Fruit fly (Drosophila melanogaster): ENCODE data around the gene Odj.

Gene Odj

DNA sequence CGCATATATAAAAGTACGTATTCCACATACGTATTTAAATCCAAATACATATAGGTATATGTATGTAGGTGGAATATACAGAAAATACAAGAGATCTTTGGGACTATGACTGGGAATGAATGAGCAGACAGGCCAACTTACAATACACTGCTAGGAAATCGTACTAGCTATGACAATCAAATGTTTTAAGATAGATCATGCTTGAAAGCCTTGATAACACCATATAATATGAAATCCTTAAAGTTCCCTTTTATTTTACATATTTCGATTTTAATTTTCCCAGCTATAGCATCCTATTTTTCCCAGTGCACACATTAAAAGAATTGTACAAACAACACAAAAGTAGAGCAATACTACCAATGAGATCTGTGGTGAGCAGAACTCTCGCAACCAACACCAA is 27.7 kb downstream of the Odj start (continued):
- TF ChIP-seq corto (GFP tag; optimal IDR thresholded peaks at IDR 0.05), result no peak
- peak; percentile 69 for TF ChIP-seq her (GFP tag; optimal IDR thresholded peaks at IDR 0.05)
- TF ChIP-seq lmd (GFP tag; IDR thresholded peaks at IDR 0.05), result peak; percentile 89
- TF ChIP-seq CkIIα-i1 (GFP tag; IDR thresholded peaks at IDR 0.05), result peak; percentile 54; the same call in 1 of the 2 replicates
- peak; percentile 78 for TF ChIP-seq CG18599 (GFP tag; optimal IDR thresholded peaks at IDR 0.05)
- TF ChIP-seq mam (GFP tag; optimal IDR thresholded peaks at IDR 0.05), result peak; percentile 82
- TF ChIP-seq CG8388 (GFP tag; optimal IDR thresholded peaks at IDR 0.05), result peak; percentile 73
- peak; percentile 9 for TF ChIP-seq HmgD (GFP tag; optimal IDR thresholded peaks at IDR 0.05)
- TF ChIP-seq schlank (tag; optimal IDR thresholded peaks at IDR 0.05), result peak; percentile 73
- TF ChIP-seq Dad (GFP tag; optimal IDR thresholded peaks at IDR 0.05), result peak; percentile 66
- TF ChIP-seq Deaf1 (tag; optimal IDR thresholded peaks at IDR 0.05), result peak; percentile 38
- peak; percentile 48 for TF ChIP-seq fu2 (GFP tag; optimal IDR thresholded peaks at IDR 0.05)
- peak; percentile 40 for TF ChIP-seq CG1647 (GFP tag; optimal IDR thresholded peaks at IDR 0.05)
- peak; percentile 66 for TF ChIP-seq CG12219 (GFP tag; optimal IDR thresholded peaks at IDR 0.05)
- TF ChIP-seq Poxn (GFP tag; IDR thresholded peaks at IDR 0.05), result no peak
- TF ChIP-seq gsb-n (tag; optimal IDR thresholded peaks at IDR 0.05), result peak; percentile 62
- no peak for TF ChIP-seq CG10565 (GFP tag; optimal IDR thresholded peaks at IDR 0.05)
- peak; percentile 86 for TF ChIP-seq ara (GFP tag; IDR thresholded peaks at IDR 0.05)
- no peak for TF ChIP-seq Sin3A (optimal IDR thresholded peaks at IDR 0.05)
- no peak for TF ChIP-seq Spps (tag; optimal IDR thresholded peaks at IDR 0.05)
- TF ChIP-seq h (optimal IDR thresholded peaks at IDR 0.05), result no peak
- peak; percentile 71 for TF ChIP-seq wor (GFP tag; IDR thresholded peaks at IDR 0.05)
- peak; percentile 66 for TF ChIP-seq CG10267 (tag; optimal IDR thresholded peaks at IDR 0.05)
- peak; percentile 80 for TF ChIP-seq zfh1 (GFP tag; IDR thresholded peaks at IDR 0.05)
- TF ChIP-seq emc (GFP tag; optimal IDR thresholded peaks at IDR 0.05), result peak; percentile 72
- peak; percentile 85 for TF ChIP-seq gro (GFP tag; optimal IDR thresholded peaks at IDR 0.05)
- peak; percentile 83 for TF ChIP-seq pnt (GFP tag; optimal IDR thresholded peaks at IDR 0.05)
- peak; percentile 72 for TF ChIP-seq oc (tag; optimal IDR thresholded peaks at IDR 0.05)
- no peak for TF ChIP-seq ato (GFP tag; IDR thresholded peaks at IDR 0.05; ENCODE audit: partially characterized antibody)
- TF ChIP-seq CG14710 (tag; optimal IDR thresholded peaks at IDR 0.05), result peak; percentile 56
- peak; percentile 83 for TF ChIP-seq Sox102F (GFP tag; optimal IDR thresholded peaks at IDR 0.05)
- peak; percentile 68 for TF ChIP-seq ssp (GFP tag; IDR thresholded peaks at IDR 0.05)
- TF ChIP-seq sima (GFP tag; optimal IDR thresholded peaks at IDR 0.05), result peak; percentile 26
- peak; percentile 43 for TF ChIP-seq CrebB (tag; optimal IDR thresholded peaks at IDR 0.05)
- TF ChIP-seq sim (GFP tag; IDR thresholded peaks at IDR 0.05), result 0 out of 2 replicates have a peak, but pooled peaks have one; percentile 23
- peak; percentile 85 for TF ChIP-seq sug (tag; optimal IDR thresholded peaks at IDR 0.05)
- TF ChIP-seq Meics (GFP tag; optimal IDR thresholded peaks at IDR 0.05), result peak; percentile 83
- TF ChIP-seq CG12942 (GFP tag; optimal IDR thresholded peaks at IDR 0.05), result peak; percentile 52
- no peak for TF ChIP-seq br (optimal IDR thresholded peaks at IDR 0.05)
- no peak for TF ChIP-seq Stat92E (GFP tag; optimal IDR thresholded peaks at IDR 0.05)
- TF ChIP-seq hth (optimal IDR thresholded peaks at IDR 0.05), result no peak
- TF ChIP-seq Dip3 (GFP tag; optimal IDR thresholded peaks at IDR 0.05), result peak; percentile 65
- peak; percentile 54 for TF ChIP-seq btn (GFP tag; optimal IDR thresholded peaks at IDR 0.05)
- TF ChIP-seq mirr (GFP tag; optimal IDR thresholded peaks at IDR 0.05), result peak; percentile 83
- TF ChIP-seq E2f1 (GFP tag; IDR thresholded peaks at IDR 0.05), result peak; percentile 86
- TF ChIP-seq abd-A (tag; optimal IDR thresholded peaks at IDR 0.05), result peak; percentile 38
- TF ChIP-seq CG16815 (GFP tag; optimal IDR thresholded peaks at IDR 0.05), result no peak
- no peak for TF ChIP-seq CG8290 (GFP tag; optimal IDR thresholded peaks at IDR 0.05)
- peak in 1 of 2 experiments; percentile 75 for TF ChIP-seq CG8290 (tag; optimal IDR thresholded peaks at IDR 0.05)
- TF ChIP-seq hkb (optimal IDR thresholded peaks at IDR 0.05), result no peak
- peak; percentile 87 for TF ChIP-seq hkb (GFP tag; IDR thresholded peaks at IDR 0.05)
- TF ChIP-seq NFAT (GFP tag; IDR thresholded peaks at IDR 0.05), result peak; percentile 92
- TF ChIP-seq CG12299 (tag; optimal IDR thresholded peaks at IDR 0.05), result peak; percentile 81
